Worm (Caenorhabditis elegans) whole organism, late embryonic: Measurements from ENCODE around the gene F07C6.6.

Source experiments
- C08G9.2 ChIP-seq: sonication (generic microtip); optimal IDR thresholded peaks from 2 replicates; lab custom pipeline; 2016; ENCODE audit warnings: mild to moderate bottlenecking, missing genetic modification characterization, moderate library complexity, missing compliant biosample characterization
- K02D7.2 ChIP-seq: sonication (generic microtip); optimal IDR thresholded peaks from 2 replicates; lab custom pipeline; 2017; ENCODE audit warnings: mild to moderate bottlenecking, missing genetic modification characterization, missing compliant biosample characterization
- ceh-14 ChIP-seq: sonication (generic microtip); optimal IDR thresholded peaks from 2 replicates; lab custom pipeline; 2016; ENCODE audit warnings: missing genotype, missing genetic modification characterization, missing compliant biosample characterization
- ceh-2 ChIP-seq: sonication (generic microtip); optimal IDR thresholded peaks from 2 replicates; lab custom pipeline; 2016; ENCODE audit warnings: missing genotype, missing genetic modification characterization, missing compliant biosample characterization
- ceh-45 ChIP-seq: fragments of 200-800 bp; sonication (Bioruptor generic); IDR thresholded peaks from 2 replicates; pipeline ENCODE4 v1.3.6; 2022; ENCODE audit warnings: missing genetic modification reagents, missing genetic modification characterization, missing compliant biosample characterization
- ceh-6 ChIP-seq: fragments of 200-800 bp; sonication (Bioruptor generic); optimal IDR thresholded peaks from 2 replicates; lab custom pipeline; 2018; ENCODE audit warnings: mild to moderate bottlenecking, missing genetic modification characterization, missing compliant biosample characterization
- ets-4 ChIP-seq: sonication (generic microtip); optimal IDR thresholded peaks from 2 replicates; lab custom pipeline; 2016; ENCODE audit warnings: missing genetic modification characterization, missing compliant biosample characterization
- fkh-10 ChIP-seq: fragments of 150-350 bp; optimal IDR thresholded peaks from 2 replicates; lab custom pipeline; 2014; ENCODE audit warnings: missing biosample characterization, missing genetic modification reagents, missing genetic modification characterization
- nhr-11 ChIP-seq: fragments of 150-350 bp; optimal IDR thresholded peaks from 2 replicates; lab custom pipeline; 2014; ENCODE audit warnings: missing biosample characterization, missing genetic modification characterization
- pag-3 ChIP-seq: sonication (generic microtip); optimal IDR thresholded peaks from 2 replicates; lab custom pipeline; 2016; ENCODE audit warnings: missing compliant biosample characterization, missing genetic modification characterization, borderline replicate concordance
- pha-4 ChIP-seq: fragments of 150-350 bp; optimal IDR thresholded peaks from 2 replicates; lab custom pipeline; 2018; ENCODE audit warnings: missing biosample characterization, missing genetic modification reagents, missing genetic modification characterization
- pqm-1 ChIP-seq: sonication (generic microtip); optimal IDR thresholded peaks from 2 replicates; lab custom pipeline; 2016; ENCODE audit warnings: missing genetic modification characterization, missing compliant biosample characterization
- unc-55 ChIP-seq: sonication (generic microtip); optimal IDR thresholded peaks from 2 replicates; lab custom pipeline; 2017; ENCODE audit warnings: missing biosample characterization, missing genetic modification reagents, missing genetic modification characterization
- zip-5 ChIP-seq: sonication (generic microtip); optimal IDR thresholded peaks from 2 replicates; lab custom pipeline; 2016; ENCODE audit warnings: missing genetic modification characterization, missing compliant biosample characterization

- no peak for TF ChIP-seq nhr-11
- TF ChIP-seq ceh-6 (GFP tag; lab: Kevin White, UChicago): no peak
- TF ChIP-seq unc-55 (GFP tag; lab: Kevin White, UChicago): no peak
- no peak for TF ChIP-seq zip-5 (tag; lab: Kevin White, UChicago)
- TF ChIP-seq fkh-10 (GFP tag; lab: Kevin White, UChicago): no peak
- no peak for TF ChIP-seq ceh-14
- TF ChIP-seq pqm-1 (tag; lab: Kevin White, UChicago): no peak
- TF ChIP-seq pag-3 (tag; lab: Kevin White, UChicago): no peak
- no peak for TF ChIP-seq ceh-2 (tag; lab: Kevin White, UChicago)
- no peak for TF ChIP-seq K02D7.2 (tag; lab: Kevin White, UChicago)
- no peak for TF ChIP-seq C08G9.2 (tag; lab: Kevin White, UChicago)
- no peak for TF ChIP-seq ets-4 (tag; lab: Kevin White, UChicago)
- TF ChIP-seq pha-4 (tag; lab: Kevin White, UChicago): no peak
- TF ChIP-seq ceh-45 (GFP tag; lab: Robert Waterston, UW): no peak
Observed at ce11 chrIV:12762782-12763181, 29.8 kb upstream of the F07C6.6 start.
